ENCODE assay signal across 3 worm cellular contexts in the genomic region with DNA sequence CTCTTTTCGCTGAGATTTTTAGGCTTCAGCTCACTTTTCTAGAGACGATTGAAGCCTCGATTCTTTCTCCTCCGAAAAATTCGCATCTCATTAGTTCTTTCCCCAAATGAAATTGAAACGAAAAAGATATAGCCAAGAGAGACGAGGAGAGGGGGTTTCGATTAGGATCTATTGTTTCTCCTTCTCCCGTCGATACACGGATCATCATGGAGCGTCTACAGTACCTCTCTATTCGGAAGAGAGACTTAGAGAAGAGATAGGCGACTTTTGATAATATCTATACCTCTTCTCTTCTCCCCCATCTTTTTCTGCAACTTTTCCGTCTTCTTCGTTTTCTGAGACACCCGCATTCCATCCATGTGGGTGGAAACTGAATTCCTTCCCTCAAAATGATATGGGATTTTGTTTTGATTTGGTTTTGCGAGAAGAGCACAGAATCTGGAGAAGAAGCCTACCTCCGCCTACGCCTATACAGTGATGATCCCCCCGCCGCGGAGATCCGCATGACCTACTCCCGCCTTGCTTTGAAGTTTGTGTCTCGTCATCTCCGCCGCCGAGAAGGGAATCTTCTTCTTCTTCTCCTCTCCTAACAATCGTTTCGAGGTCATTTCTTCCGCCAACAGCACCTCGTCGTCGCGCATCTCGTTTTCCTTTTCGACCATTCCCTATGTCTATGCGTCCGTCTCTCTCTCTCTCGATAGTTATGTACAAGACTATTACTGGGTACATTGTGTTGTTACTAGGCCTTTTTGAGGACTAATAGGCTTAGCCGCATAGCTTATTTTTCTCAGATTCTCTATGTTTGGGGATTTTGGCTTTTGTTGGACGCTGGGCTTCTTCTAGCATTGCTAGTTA.
TF ChIP-seq lines count a peak whose summit lies in the region.

No protein-coding gene starts in this region.

TF ChIP-seq in whole organism, L1 larva, 84 proteins besides CTCF, POLR2A, EP300 and RAD21 (continued from another document and continues in another):
- TF ChIP-seq tlp-1 (tag; optimal IDR thresholded peaks at IDR 0.05; lab: Kevin White, UChicago): no peak
- TF ChIP-seq dpl-1 (GFP tag; optimal IDR thresholded peaks at IDR 0.05; lab: Kevin White, UChicago): no peak
- no peak for TF ChIP-seq ets-5 (GFP tag; IDR thresholded peaks at IDR 0.05; lab: Robert Waterston, UW)
- TF ChIP-seq unc-30 (tag; optimal IDR thresholded peaks at IDR 0.05; lab: Kevin White, UChicago): no peak
- no peak for TF ChIP-seq fos-1 (tag; optimal IDR thresholded peaks at IDR 0.05; lab: Kevin White, UChicago)
- no peak for TF ChIP-seq jun-1 (tag; optimal IDR thresholded peaks at IDR 0.05; lab: Kevin White, UChicago)
- no peak for TF ChIP-seq rnt-1 (tag; optimal IDR thresholded peaks at IDR 0.05; lab: Kevin White, UChicago)
- no peak for TF ChIP-seq mab-9 (GFP tag; IDR thresholded peaks at IDR 0.05; lab: Robert Waterston, UW)
- no peak for TF ChIP-seq mef-2 (tag; optimal IDR thresholded peaks at IDR 0.05; lab: Kevin White, UChicago)
- TF ChIP-seq fkh-4 (tag; optimal IDR thresholded peaks at IDR 0.05; lab: Kevin White, UChicago; ENCODE audit: borderline replicate concordance): no peak
- no peak for TF ChIP-seq aha-1 (tag; optimal IDR thresholded peaks at IDR 0.05; lab: Kevin White, UChicago)
- TF ChIP-seq fkh-8 (tag; optimal IDR thresholded peaks at IDR 0.05; lab: Kevin White, UChicago): no peak
- TF ChIP-seq skn-1 (tag; optimal IDR thresholded peaks at IDR 0.05; lab: Kevin White, UChicago): no peak
- TF ChIP-seq hpl-2 (GFP tag; optimal IDR thresholded peaks at IDR 0.05; lab: Kevin White, UChicago): no peak
- TF ChIP-seq pax-3 (tag; optimal IDR thresholded peaks at IDR 0.05; lab: Kevin White, UChicago): no peak
- TF ChIP-seq lin-35 (GFP tag; optimal IDR thresholded peaks at IDR 0.05; lab: Kevin White, UChicago): peak in 1 of 2 experiments; percentile 14
- no peak for TF ChIP-seq nhr-11 (tag; optimal IDR thresholded peaks at IDR 0.05; lab: Kevin White, UChicago)
- TF ChIP-seq irx-1 (tag; optimal IDR thresholded peaks at IDR 0.05; lab: Kevin White, UChicago): no peak
- TF ChIP-seq mdl-1 (tag; optimal IDR thresholded peaks at IDR 0.05; lab: Kevin White, UChicago): no peak
- TF ChIP-seq grh-1 (GFP tag; IDR thresholded peaks at IDR 0.05; lab: Robert Waterston, UW): no peak
- no peak for TF ChIP-seq unc-62 (GFP tag; optimal IDR thresholded peaks at IDR 0.05; lab: Kevin White, UChicago)
- no peak for TF ChIP-seq unc-86 (tag; optimal IDR thresholded peaks at IDR 0.05; lab: Kevin White, UChicago)
- peak; percentile 2 for TF ChIP-seq snu-23 (GFP tag; optimal IDR thresholded peaks at IDR 0.05; lab: Kevin White, UChicago)
- no peak for TF ChIP-seq ztf-11 (tag; optimal IDR thresholded peaks at IDR 0.05; lab: Kevin White, UChicago)
- TF ChIP-seq tbx-2 (tag; optimal IDR thresholded peaks at IDR 0.05; lab: Kevin White, UChicago): no peak
- TF ChIP-seq C34B4.2 (tag; optimal IDR thresholded peaks at IDR 0.05; lab: Kevin White, UChicago): no peak
- no peak for TF ChIP-seq ceh-82 (tag; optimal IDR thresholded peaks at IDR 0.05; lab: Kevin White, UChicago)
- TF ChIP-seq snpc-4 (tag; optimal IDR thresholded peaks at IDR 0.05; lab: Kevin White, UChicago): no peak
- no peak for TF ChIP-seq pag-3 (tag; optimal IDR thresholded peaks at IDR 0.05; lab: Kevin White, UChicago; ENCODE audit: borderline replicate concordance, insufficient read depth)
- TF ChIP-seq nhr-76 (tag; optimal IDR thresholded peaks at IDR 0.05; lab: Kevin White, UChicago): no peak
- no peak for TF ChIP-seq zip-4 (GFP tag; optimal IDR thresholded peaks at IDR 0.05; lab: Kevin White, UChicago)
- TF ChIP-seq zag-1 (tag; optimal IDR thresholded peaks at IDR 0.05; lab: Kevin White, UChicago): no peak
- no peak for TF ChIP-seq sox-4 (tag; optimal IDR thresholded peaks at IDR 0.05; lab: Kevin White, UChicago)
- TF ChIP-seq egl-13 (tag; optimal IDR thresholded peaks at IDR 0.05; lab: Kevin White, UChicago): no peak
- no peak for TF ChIP-seq hlh-17 (GFP tag; optimal IDR thresholded peaks at IDR 0.05; lab: Kevin White, UChicago; ENCODE audit: borderline replicate concordance)
- TF ChIP-seq unc-98 (GFP tag; IDR thresholded peaks at IDR 0.05; lab: Robert Waterston, UW): no peak
- TF ChIP-seq vab-15 (tag; optimal IDR thresholded peaks at IDR 0.05; lab: Kevin White, UChicago): no peak
- no peak for TF ChIP-seq ztf-4 (tag; optimal IDR thresholded peaks at IDR 0.05; lab: Kevin White, UChicago)
- no peak for TF ChIP-seq sptf-1 (tag; optimal IDR thresholded peaks at IDR 0.05; lab: Kevin White, UChicago)
- TF ChIP-seq ama-1 (optimal IDR thresholded peaks at IDR 0.05; lab: Kevin White, UChicago): no peak
- peak in 1 of 6 experiments; percentile 25 for TF ChIP-seq elt-3 (tag; optimal IDR thresholded peaks at IDR 0.05; lab: Kevin White, UChicago)
- TF ChIP-seq aly-2 (tag; optimal IDR thresholded peaks at IDR 0.05; lab: Kevin White, UChicago): no peak

TF ChIP-seq in whole organism, L4 larva, 104 proteins besides CTCF, POLR2A, EP300 and RAD21 (continued from another document and continues in another):
- TF ChIP-seq tra-1 (GFP tag; IDR thresholded peaks at IDR 0.05; lab: Robert Waterston, UW) (0 out of 2 replicates have a peak, but pooled peaks have one; percentile 6), lin-13 (GFP tag; optimal IDR thresholded peaks at IDR 0.05; lab: Kevin White, UChicago) (peak; percentile 29), mep-1 (tag; optimal IDR thresholded peaks at IDR 0.05; lab: Kevin White, UChicago) (no peak), pqm-1 (tag; optimal IDR thresholded peaks at IDR 0.05; lab: Kevin White, UChicago) (no peak), daf-16 (GFP tag; optimal IDR thresholded peaks at IDR 0.05; lab: Kevin White, UChicago) (no peak), daf-16 (tag; optimal IDR thresholded peaks at IDR 0.05; lab: Kevin White, UChicago) (no peak), nhr-48 (tag; optimal IDR thresholded peaks at IDR 0.05; lab: Kevin White, UChicago) (no peak), pha-4 (GFP tag; IDR thresholded peaks at IDR 0.05; lab: Robert Waterston, UW) (peak; percentile 23; the same call in 1 of the 2 replicates), pha-4 (tag; optimal IDR thresholded peaks at IDR 0.05; lab: Kevin White, UChicago) (no peak), vab-7 (GFP tag; IDR thresholded peaks at IDR 0.05; lab: Robert Waterston, UW) (no peak), mdt-29 (GFP tag; IDR thresholded peaks at IDR 0.05; lab: Robert Waterston, UW) (no peak), zip-2 (tag; optimal IDR thresholded peaks at IDR 0.05; lab: Kevin White, UChicago) (no peak), F26F4.8 (GFP tag; conservative IDR thresholded peaks at IDR 0.05; lab: Robert Waterston, UW) (0 out of 2 replicates have a peak, but pooled peaks have one; percentile 54), dve-1 (tag; optimal IDR thresholded peaks at IDR 0.05; lab: Kevin White, UChicago; ENCODE audit: insufficient read depth) (no peak), dmd-9 (GFP tag; IDR thresholded peaks at IDR 0.05; lab: Robert Waterston, UW) (no peak), zag-1 (tag; optimal IDR thresholded peaks at IDR 0.05; lab: Kevin White, UChicago) (no peak), fos-1 (tag; optimal IDR thresholded peaks at IDR 0.05; lab: Kevin White, UChicago) (no peak), nhr-237 (tag; optimal IDR thresholded peaks at IDR 0.05; lab: Kevin White, UChicago) (no peak), aly-2 (tag; optimal IDR thresholded peaks at IDR 0.05; lab: Kevin White, UChicago) (no peak), daf-12 (tag; optimal IDR thresholded peaks at IDR 0.05; lab: Kevin White, UChicago) (no peak), snpc-1.2 (GFP tag; IDR thresholded peaks at IDR 0.05; lab: Robert Waterston, UW) (no peak), ceh-62 (tag; optimal IDR thresholded peaks at IDR 0.05; lab: Kevin White, UChicago) (no peak), T26A8.4 (GFP tag; IDR thresholded peaks at IDR 0.05; lab: Robert Waterston, UW) (no peak), nhr-76 (tag; optimal IDR thresholded peaks at IDR 0.05; lab: Kevin White, UChicago) (no peak), lim-7 (GFP tag; IDR thresholded peaks at IDR 0.05; lab: Robert Waterston, UW) (no peak), tag-97 (GFP tag; IDR thresholded peaks at IDR 0.05; lab: Robert Waterston, UW) (no peak), nhr-25 (tag; optimal IDR thresholded peaks at IDR 0.05; lab: Kevin White, UChicago; ENCODE audit: borderline replicate concordance, insufficient read depth) (peak; percentile 28), unc-62 (GFP tag; optimal IDR thresholded peaks at IDR 0.05 in 1 of 2; lab: Kevin White, UChicago) (peak in 1 of 2 experiments; percentile 72), unc-62 (tag; optimal IDR thresholded peaks at IDR 0.05; lab: Kevin White, UChicago) (no peak), Y105C5A.15 (GFP tag; IDR thresholded peaks at IDR 0.05; lab: Robert Waterston, UW) (no peak), egl-43 (GFP tag; IDR thresholded peaks at IDR 0.05; lab: Robert Waterston, UW) (peak; percentile 17; the same call in 1 of the 2 replicates), dmd-8 (GFP tag; IDR thresholded peaks at IDR 0.05; lab: Robert Waterston, UW) (no peak), ceh-44 (GFP tag; IDR thresholded peaks at IDR 0.05; lab: Robert Waterston, UW) (no peak), nhr-10 (tag; optimal IDR thresholded peaks at IDR 0.05; lab: Kevin White, UChicago) (no peak), nhr-11 (tag; optimal IDR thresholded peaks at IDR 0.05; lab: Kevin White, UChicago) (no peak), ama-1 (optimal IDR thresholded peaks at IDR 0.05; lab: Kevin White, UChicago) (no peak), spr-3 (GFP tag; optimal IDR thresholded peaks at IDR 0.05; lab: Kevin White, UChicago) (no peak), skn-1 (tag; optimal IDR thresholded peaks at IDR 0.05; lab: Kevin White, UChicago) (no peak), arid-1 (GFP tag; conservative IDR thresholded peaks at IDR 0.05; lab: Robert Waterston, UW) (no peak), lin-39 (tag; optimal IDR thresholded peaks at IDR 0.05; lab: Kevin White, UChicago) (no peak), hmg-1.1 (GFP tag; IDR thresholded peaks at IDR 0.05; lab: Robert Waterston, UW) (no peak), R02D3.7 (tag; optimal IDR thresholded peaks at IDR 0.05; lab: Kevin White, UChicago) (no peak), ctbp-1 (GFP tag; IDR thresholded peaks at IDR 0.05; lab: Robert Waterston, UW) (no peak), lin-29 (GFP tag; IDR thresholded peaks at IDR 0.05; lab: Robert Waterston, UW) (no peak), nhr-111 (GFP tag; optimal IDR thresholded peaks at IDR 0.05; lab: Kevin White, UChicago) (no peak)

TF ChIP-seq in whole organism, young adult, 124 proteins besides CTCF, POLR2A, EP300 and RAD21 (continued from another document):
- TF ChIP-seq D2030.7 (GFP tag; IDR thresholded peaks at IDR 0.05; lab: Robert Waterston, UW) (no peak), ceh-100 (GFP tag; IDR thresholded peaks at IDR 0.05; lab: Robert Waterston, UW) (no peak), ets-4 (GFP tag; optimal IDR thresholded peaks at IDR 0.05; lab: Kevin White, UChicago) (no peak)
TF ChIP-seq in whole organism, young adult: peak in this region for 5.
